Worm (Caenorhabditis elegans) whole organism, young adult: Measurements from ENCODE around the gene Y43C5A.2.
A peak's percentile ranks its signal among the peaks of the same experiment; 100 is the strongest.

Experiments
- B0019.2 ChIP-seq: fragments of 200-800 bp; sonication (Bioruptor generic); conservative IDR thresholded peaks from 2 replicates; pipeline ENCODE4 v1.3.6; 2022; ENCODE audit warnings: missing genetic modification reagents, missing genetic modification characterization, missing compliant biosample characterization
- B0035.1 ChIP-seq: sonication (generic microtip); optimal IDR thresholded peaks from 2 replicates; lab custom pipeline; 2016; ENCODE audit warnings: missing genetic modification characterization, mild to moderate bottlenecking, missing compliant biosample characterization, missing genotype, missing genetic modification reagents
- C06A6.2 ChIP-seq: fragments of 200-800 bp; sonication (Bioruptor generic); conservative IDR thresholded peaks from 2 replicates; pipeline ENCODE4 v1.3.6; 2022; ENCODE audit warnings: missing genetic modification characterization, missing compliant biosample characterization
- C17E4.6 ChIP-seq: fragments of 200-800 bp; sonication (Bioruptor generic); IDR thresholded peaks from 2 replicates; pipeline ENCODE4 v1.3.6; 2022; ENCODE audit warnings: missing genetic modification reagents, missing genetic modification characterization, missing compliant biosample characterization
- F10E7.11 ChIP-seq: sonication (generic microtip); optimal IDR thresholded peaks from 2 replicates; lab custom pipeline; 2017; ENCODE audit warnings: mild to moderate bottlenecking, missing genetic modification characterization, moderate library complexity, missing compliant biosample characterization
- F39B2.1 ChIP-seq: fragments of 200-800 bp; sonication (Bioruptor generic); IDR thresholded peaks from 2 replicates; pipeline ENCODE4 v1.3.6; 2022; ENCODE audit warnings: missing genetic modification reagents, missing genetic modification characterization, missing compliant biosample characterization
- F49E8.2 ChIP-seq: sonication (generic microtip); optimal IDR thresholded peaks from 3 replicates; lab custom pipeline; 2017; ENCODE audit warnings: missing genetic modification characterization, mild to moderate bottlenecking, missing compliant biosample characterization, antibody characterized with exemption, moderate library complexity; ENCODE audit not compliant: insufficient read depth
- K11D2.4 ChIP-seq: fragments of 200-800 bp; sonication (Bioruptor generic); IDR thresholded peaks from 2 replicates; pipeline ENCODE4 v1.3.6; 2022; ENCODE audit warnings: missing genetic modification reagents, missing genetic modification characterization, missing compliant biosample characterization
- K12H6.12 ChIP-seq: fragments of 200-800 bp; sonication (Bioruptor generic); optimal IDR thresholded peaks from 2 replicates; lab custom pipeline; 2018; ENCODE audit warnings: mild to moderate bottlenecking, missing genetic modification characterization, missing compliant biosample characterization
- T07F8.4 ChIP-seq: sonication (generic microtip); optimal IDR thresholded peaks from 2 replicates; lab custom pipeline; 2016; ENCODE audit warnings: mild to moderate bottlenecking, missing genetic modification characterization, moderate library complexity, missing compliant biosample characterization
- Y53F4B.3 ChIP-seq: fragments of 200-800 bp; sonication (Bioruptor generic); IDR thresholded peaks from 2 replicates; pipeline ENCODE4 v1.3.6; 2022; ENCODE audit warnings: missing genetic modification reagents, missing genetic modification characterization, missing compliant biosample characterization
- Y56A3A.18 ChIP-seq: fragments of 200-800 bp; sonication (Bioruptor generic); IDR thresholded peaks from 2 replicates; pipeline ENCODE4 v1.3.6; 2022; ENCODE audit warnings: missing genetic modification reagents, missing genetic modification characterization, missing compliant biosample characterization
- ama-1 ChIP-seq, 3 experiments: fragments of 150-350 bp in 1 of 3; sonication (generic microtip) in 2 of 3; optimal IDR thresholded peaks; 2 replicates each; lab custom pipeline; 2014 to 2018; ENCODE audit warnings: missing biosample characterization in 2 of 3, missing genetic modification characterization in 2 of 3, missing genetic modification reagents in 2 of 3
- atf-7 ChIP-seq: sonication (generic microtip); optimal IDR thresholded peaks from 2 replicates; lab custom pipeline; 2017; ENCODE audit warnings: mild to moderate bottlenecking, missing genetic modification characterization, missing compliant biosample characterization
- attf-5 ChIP-seq: fragments of 200-800 bp; sonication (Bioruptor generic); optimal IDR thresholded peaks from 2 replicates; lab custom pipeline; 2018; ENCODE audit warnings: mild to moderate bottlenecking, missing genetic modification characterization, missing compliant biosample characterization
- attf-6 ChIP-seq: fragments of 200-800 bp; sonication (Bioruptor generic); IDR thresholded peaks from 2 replicates; pipeline ENCODE4 v1.3.6; 2022; ENCODE audit warnings: missing genetic modification reagents, missing genetic modification characterization, missing compliant biosample characterization
- ccch-3 ChIP-seq: fragments of 200-800 bp; sonication (Bioruptor generic); optimal IDR thresholded peaks from 2 replicates; lab custom pipeline; 2018; ENCODE audit warnings: mild to moderate bottlenecking, missing genetic modification characterization, missing compliant biosample characterization
- cebp-2 ChIP-seq: fragments of 200-800 bp; sonication (Bioruptor generic); IDR thresholded peaks from 2 replicates; pipeline ENCODE4 v1.3.6; 2022; ENCODE audit warnings: missing genetic modification characterization, missing compliant biosample characterization
- ceh-100 ChIP-seq: fragments of 200-800 bp; sonication (Bioruptor generic); IDR thresholded peaks from 2 replicates; pipeline ENCODE4 v1.3.6; 2022; ENCODE audit warnings: missing genetic modification reagents, missing genetic modification characterization, missing compliant biosample characterization
- ceh-27 ChIP-seq: fragments of 200-800 bp; sonication (Bioruptor generic); optimal IDR thresholded peaks from 2 replicates; lab custom pipeline; 2018; ENCODE audit warnings: mild to moderate bottlenecking, missing genetic modification characterization, moderate library complexity, missing compliant biosample characterization
- ceh-79 ChIP-seq: sonication (generic microtip); optimal IDR thresholded peaks from 2 replicates; lab custom pipeline; 2017; ENCODE audit warnings: mild to moderate bottlenecking, missing genetic modification characterization, missing compliant biosample characterization
- chd-7 ChIP-seq: sonication (generic microtip); optimal IDR thresholded peaks from 2 replicates; lab custom pipeline; 2016; ENCODE audit warnings: mild to moderate bottlenecking, missing genetic modification characterization, moderate library complexity, missing compliant biosample characterization
- efl-1 ChIP-seq: fragments of 150-350 bp; optimal IDR thresholded peaks from 2 replicates; lab custom pipeline; 2014; ENCODE audit warnings: missing biosample characterization, missing genetic modification reagents, missing genetic modification characterization
- egl-18 ChIP-seq: fragments of 200-800 bp; sonication (Bioruptor generic); IDR thresholded peaks from 2 replicates; pipeline ENCODE4 v1.3.6; 2022; ENCODE audit warnings: missing genetic modification reagents, missing genetic modification characterization, missing compliant biosample characterization
- egrh-3 ChIP-seq: fragments of 200-800 bp; sonication (Bioruptor generic); IDR thresholded peaks from 2 replicates; pipeline ENCODE4 v1.3.6; 2022; ENCODE audit warnings: missing genetic modification reagents, missing genetic modification characterization, missing compliant biosample characterization
- ets-4 ChIP-seq: fragments of 200-800 bp; sonication (Bioruptor generic); optimal IDR thresholded peaks from 2 replicates; lab custom pipeline; 2018; ENCODE audit warnings: mild to moderate bottlenecking, missing genetic modification characterization, missing compliant biosample characterization
- hmg-1.2 ChIP-seq: fragments of 200-800 bp; sonication (Bioruptor generic); IDR thresholded peaks from 2 replicates; pipeline ENCODE4 v1.3.6; 2022; ENCODE audit warnings: missing genetic modification reagents, missing genetic modification characterization, missing compliant biosample characterization
- hrde-1 ChIP-seq: sonication (generic microtip); optimal IDR thresholded peaks from 2 replicates; lab custom pipeline; 2016; ENCODE audit warnings: missing genetic modification characterization, mild to moderate bottlenecking, missing compliant biosample characterization, moderate library complexity, missing genotype, missing genetic modification reagents, borderline replicate concordance
- let-526 ChIP-seq: fragments of 200-800 bp; sonication (Bioruptor generic); IDR thresholded peaks from 2 replicates; pipeline ENCODE4 v1.3.6; 2022; ENCODE audit warnings: missing genetic modification reagents, missing genetic modification characterization, missing compliant biosample characterization
- lin-35 ChIP-seq, 3 experiments: fragments of 150-350 bp in 2 of 3; sonication (generic microtip) in 1 of 3; optimal IDR thresholded peaks; 2 replicates each; lab custom pipeline; 2014 to 2018; ENCODE audit warnings: missing biosample characterization in 3 of 3, missing genetic modification characterization in 3 of 3, missing genetic modification reagents in 3 of 3
- lsl-1 ChIP-seq: fragments of 200-800 bp; sonication (Bioruptor generic); optimal IDR thresholded peaks from 2 replicates; lab custom pipeline; 2018; ENCODE audit warnings: mild to moderate bottlenecking, missing genetic modification characterization, moderate library complexity, missing compliant biosample characterization
- madf-3 ChIP-seq: fragments of 200-800 bp; sonication (Bioruptor generic); IDR thresholded peaks from 2 replicates; pipeline ENCODE4 v1.3.6; 2022; ENCODE audit warnings: missing genetic modification reagents, missing genetic modification characterization, missing compliant biosample characterization
- madf-6 ChIP-seq: fragments of 200-800 bp; sonication (Bioruptor generic); IDR thresholded peaks from 2 replicates; pipeline ENCODE4 v1.3.6; 2022; ENCODE audit warnings: missing genetic modification reagents, missing genetic modification characterization, missing compliant biosample characterization
- madf-8 ChIP-seq: fragments of 200-800 bp; sonication (Bioruptor generic); conservative IDR thresholded peaks from 2 replicates; pipeline ENCODE4 v1.3.6; 2022; ENCODE audit warnings: missing genetic modification reagents, missing genetic modification characterization, missing compliant biosample characterization
- mcd-1 ChIP-seq: fragments of 200-800 bp; sonication (Bioruptor generic); IDR thresholded peaks from 2 replicates; pipeline ENCODE4 v1.3.6; 2022; ENCODE audit warnings: missing genetic modification reagents, missing genetic modification characterization, missing compliant biosample characterization
- nhr-120 ChIP-seq: fragments of 200-800 bp; sonication (Bioruptor generic); IDR thresholded peaks from 2 replicates; pipeline ENCODE4 v1.3.6; 2022; ENCODE audit warnings: missing genetic modification characterization, missing compliant biosample characterization
- nhr-90 ChIP-seq: sonication (generic microtip); optimal IDR thresholded peaks from 2 replicates; lab custom pipeline; 2016; ENCODE audit warnings: missing genotype, mild to moderate bottlenecking, missing genetic modification characterization, missing compliant biosample characterization
- pbrm-1 ChIP-seq: fragments of 200-800 bp; sonication (Bioruptor generic); IDR thresholded peaks from 2 replicates; pipeline ENCODE4 v1.3.6; 2022; ENCODE audit warnings: missing genetic modification reagents, missing genetic modification characterization, missing compliant biosample characterization
- rcor-1 ChIP-seq: fragments of 200-800 bp; sonication (Bioruptor generic); IDR thresholded peaks from 2 replicates; pipeline ENCODE4 v1.3.6; 2022; ENCODE audit warnings: missing genetic modification reagents, missing genetic modification characterization, missing compliant biosample characterization
- sdz-38 ChIP-seq: sonication (generic microtip); optimal IDR thresholded peaks from 2 replicates; lab custom pipeline; 2016; ENCODE audit warnings: missing genotype, missing genetic modification characterization, missing compliant biosample characterization
- snpc-1.1 ChIP-seq: sonication (generic microtip); optimal IDR thresholded peaks from 2 replicates; lab custom pipeline; 2017; ENCODE audit warnings: missing genetic modification characterization, mild to moderate bottlenecking, missing compliant biosample characterization, antibody characterized with exemption, moderate library complexity, missing genotype, missing genetic modification reagents; ENCODE audit not compliant: insufficient read depth
- somi-1 ChIP-seq: fragments of 200-800 bp; sonication (Bioruptor generic); optimal IDR thresholded peaks from 2 replicates; lab custom pipeline; 2018; ENCODE audit warnings: mild to moderate bottlenecking, missing genetic modification characterization, missing compliant biosample characterization
- sptf-2 ChIP-seq: fragments of 200-800 bp; sonication (Bioruptor generic); optimal IDR thresholded peaks from 2 replicates; lab custom pipeline; 2018; ENCODE audit warnings: mild to moderate bottlenecking, missing genetic modification characterization, missing compliant biosample characterization
- tbp1 ChIP-seq: fragments of 200-800 bp; sonication (Bioruptor generic); optimal IDR thresholded peaks from 2 replicates; lab custom pipeline; 2018; ENCODE audit warnings: mild to moderate bottlenecking, missing genetic modification characterization, missing compliant biosample characterization
- tbx-9 ChIP-seq: sonication (generic microtip); optimal IDR thresholded peaks from 2 replicates; lab custom pipeline; 2016; ENCODE audit warnings: borderline replicate concordance, missing genetic modification characterization, inconsistent platforms, missing compliant biosample characterization
- unc-130 ChIP-seq: sonication (generic microtip); optimal IDR thresholded peaks from 2 replicates; lab custom pipeline; 2016; ENCODE audit warnings: missing genetic modification reagents, missing genetic modification characterization, missing compliant biosample characterization
- ztf-25 ChIP-seq: fragments of 200-800 bp; sonication (Bioruptor generic); IDR thresholded peaks from 2 replicates; pipeline ENCODE4 v1.3.6; 2022; ENCODE audit warnings: missing genetic modification reagents, missing genetic modification characterization, missing compliant biosample characterization
- ztf-6 ChIP-seq: fragments of 200-800 bp; sonication (Bioruptor generic); IDR thresholded peaks from 2 replicates; pipeline ENCODE4 v1.3.6; 2022; ENCODE audit warnings: missing genetic modification reagents, missing genetic modification characterization, missing compliant biosample characterization

Y43C5A.2 gene

ce11 chrIV:10245666-10246210, 23.9 kb upstream of the Y43C5A.2 start, which contains the start of gene F01G10.10 (continued):
- peak; percentile 48; the same call in 1 of the 2 replicates for TF ChIP-seq attf-6 (GFP tag; lab: Robert Waterston, UW)
- TF ChIP-seq hmg-1.2 (GFP tag; lab: Robert Waterston, UW): peak; percentile 47
- no peak for TF ChIP-seq unc-130 (GFP tag; lab: Kevin White, UChicago)
- TF ChIP-seq Y56A3A.18 (GFP tag; lab: Robert Waterston, UW): no peak
- TF ChIP-seq B0035.1 (tag; lab: Kevin White, UChicago): no peak
- TF ChIP-seq ets-4: no peak
- no peak for TF ChIP-seq B0019.2
- no peak for TF ChIP-seq somi-1
- no peak for TF ChIP-seq egl-18
- TF ChIP-seq madf-8 (GFP tag; lab: Robert Waterston, UW): no peak
- no peak for TF ChIP-seq K12H6.12
- no peak for TF ChIP-seq F39B2.1
- peak; percentile 3 for TF ChIP-seq attf-5 (GFP tag; lab: Kevin White, UChicago)
- no peak for TF ChIP-seq egrh-3 (GFP tag; lab: Robert Waterston, UW)
- peak; percentile 5 for TF ChIP-seq F49E8.2 (tag; lab: Kevin White, UChicago)
- TF ChIP-seq ztf-6 (GFP tag; lab: Robert Waterston, UW): no peak
- peak; percentile 8 for TF ChIP-seq nhr-90 (tag; lab: Kevin White, UChicago)
- no peak for TF ChIP-seq sdz-38 (tag; lab: Kevin White, UChicago)
- TF ChIP-seq efl-1 (GFP tag; lab: Kevin White, UChicago): peak; percentile 53
- peak; percentile 49 for TF ChIP-seq rcor-1 (GFP tag; lab: Robert Waterston, UW)
- no peak for TF ChIP-seq C06A6.2 (GFP tag; lab: Robert Waterston, UW)
- TF ChIP-seq ceh-79: no peak
- TF ChIP-seq chd-7 (tag; lab: Kevin White, UChicago): peak; percentile 46
- TF ChIP-seq hrde-1 (tag; lab: Kevin White, UChicago): peak; percentile 72
- peak; percentile 1 for TF ChIP-seq tbp1 (GFP tag; lab: Kevin White, UChicago)
- no peak for TF ChIP-seq let-526
- TF ChIP-seq ccch-3 (GFP tag; lab: Kevin White, UChicago): no peak
- peak; percentile 19 for TF ChIP-seq ama-1 (optimal IDR thresholded peaks at IDR 0.05; lab: Kevin White, UChicago)
- no peak for TF ChIP-seq ama-1 (GFP tag; optimal IDR thresholded peaks at IDR 0.05; lab: Kevin White, UChicago)
- TF ChIP-seq ceh-100 (GFP tag; lab: Robert Waterston, UW): no peak
- no peak for TF ChIP-seq snpc-1.1 (tag; lab: Kevin White, UChicago)
- no peak for TF ChIP-seq pbrm-1 (GFP tag; lab: Robert Waterston, UW)
- no peak for TF ChIP-seq T07F8.4 (tag; lab: Kevin White, UChicago)
- peak; percentile 74 for TF ChIP-seq madf-6 (GFP tag; lab: Robert Waterston, UW)
- no peak for TF ChIP-seq lsl-1
- TF ChIP-seq cebp-2: no peak
- TF ChIP-seq K11D2.4: no peak
- TF ChIP-seq ceh-27: no peak
- no peak for TF ChIP-seq Y53F4B.3 (GFP tag; lab: Robert Waterston, UW)
- TF ChIP-seq sptf-2 (GFP tag; lab: Kevin White, UChicago): no peak
- TF ChIP-seq nhr-120 (GFP tag; lab: Robert Waterston, UW): no peak
- TF ChIP-seq F10E7.11 (tag; lab: Kevin White, UChicago): peak; percentile 18
- no peak for TF ChIP-seq lin-35 (GFP tag; optimal IDR thresholded peaks at IDR 0.05; lab: Kevin White, UChicago)
- TF ChIP-seq madf-3: peak; percentile 82; the same call in 1 of the 2 replicates
- TF ChIP-seq ztf-25 (GFP tag; lab: Robert Waterston, UW): 0 out of 2 replicates have a peak, but pooled peaks have one; percentile 64
- no peak for TF ChIP-seq atf-7 (tag; lab: Kevin White, UChicago)
- no peak for TF ChIP-seq tbx-9 (tag; lab: Kevin White, UChicago)
- TF ChIP-seq C17E4.6 (GFP tag; lab: Robert Waterston, UW): peak; percentile 37; the same call in 1 of the 2 replicates
- no peak for TF ChIP-seq mcd-1
